Worm (Caenorhabditis elegans): ENCODE results near the gene Y39B6A.37.
A peak's percentile ranks its signal among the peaks of the same experiment; 100 is the strongest.

Gene Y39B6A.37

DNA sequence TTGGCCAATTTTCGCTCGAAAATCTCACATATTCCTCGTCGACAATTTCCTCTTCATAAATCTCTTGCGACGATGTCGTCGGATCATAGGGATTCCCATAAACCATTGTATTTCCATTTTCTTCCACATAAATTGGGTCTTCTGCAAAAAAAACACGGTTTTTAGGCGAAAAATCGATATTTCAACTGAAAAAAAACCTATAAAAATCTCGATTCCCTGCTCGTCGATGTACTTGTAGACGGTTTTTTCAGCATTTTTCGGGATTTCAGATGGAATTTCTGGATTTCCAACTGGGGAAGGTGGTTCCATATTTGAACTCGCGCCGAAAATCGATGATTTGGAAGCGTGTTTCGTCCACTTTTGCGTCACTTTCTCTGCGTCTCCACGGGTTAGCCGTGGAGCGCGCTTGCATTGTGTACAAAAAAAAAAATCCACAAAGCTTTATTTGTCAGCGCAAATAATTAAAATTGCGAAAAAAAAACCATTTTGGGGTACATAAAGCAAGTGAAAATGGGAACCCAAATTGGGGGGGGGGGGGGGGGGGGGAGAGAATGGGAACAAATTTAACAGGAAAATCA, 23.1 kb upstream of the Y39B6A.37 start, which contains the start of gene Y39B6A.43 (continued):
- TF ChIP-seq D1046.2 (GFP tag; IDR thresholded peaks at IDR 0.05) (peak; percentile 82; the same call in 1 of the 2 replicates), pqm-1 (tag; optimal IDR thresholded peaks at IDR 0.05) (peak; percentile 11), dpl-1 (GFP tag; optimal IDR thresholded peaks at IDR 0.05) (peak; percentile 99), dve-1 (tag; optimal IDR thresholded peaks at IDR 0.05; ENCODE audit: insufficient read depth) (peak; percentile 99), ceh-20 (GFP tag; IDR thresholded peaks at IDR 0.05) (peak; percentile 96), hlh-11 (tag; optimal IDR thresholded peaks at IDR 0.05) (peak; percentile 94), hif-1 (tag; optimal IDR thresholded peaks at IDR 0.05) (peak; percentile 53 to 91), daf-16 (GFP tag; optimal IDR thresholded peaks at IDR 0.05) (peak; percentile 39 to 53), daf-16 (tag; optimal IDR thresholded peaks at IDR 0.05) (peak; percentile 91), dmd-8 (GFP tag; IDR thresholded peaks at IDR 0.05) (peak; percentile 80; the same call in 1 of the 2 replicates), snpc-1.2 (GFP tag; IDR thresholded peaks at IDR 0.05) (peak; percentile 86), madf-5 (GFP tag; IDR thresholded peaks at IDR 0.05) (peak; percentile 85 to 92), Y48G9A.11 (GFP tag; IDR thresholded peaks at IDR 0.05) (peak; percentile 94), skn-1 (tag; optimal IDR thresholded peaks at IDR 0.05) (peak; percentile 80), dmd-6 (GFP tag; IDR thresholded peaks at IDR 0.05) (peak; percentile 98), nhr-41 (GFP tag; IDR thresholded peaks at IDR 0.05) (peak; percentile 83), cey-2 (tag; optimal IDR thresholded peaks at IDR 0.05; ENCODE audit: borderline replicate concordance, insufficient read depth) (no peak), attf-4 (tag; optimal IDR thresholded peaks at IDR 0.05) (no peak), lin-29 (GFP tag; IDR thresholded peaks at IDR 0.05) (peak; percentile 96), ceh-82 (tag; optimal IDR thresholded peaks at IDR 0.05) (no peak), zip-11 (GFP tag; IDR thresholded peaks at IDR 0.05) (no peak), lim-7 (GFP tag; IDR thresholded peaks at IDR 0.05) (peak; percentile 41; the same call in 1 of the 2 replicates), F49E8.2 (tag; optimal IDR thresholded peaks at IDR 0.05; ENCODE audit: borderline replicate concordance) (peak; percentile 96), nhr-42 (GFP tag; IDR thresholded peaks at IDR 0.05) (peak; percentile 96), daf-8 (GFP tag; IDR thresholded peaks at IDR 0.05) (no peak), hmg-1.1 (GFP tag; IDR thresholded peaks at IDR 0.05) (peak; percentile 97), Y5F2A.4 (GFP tag; optimal IDR thresholded peaks at IDR 0.05) (peak; percentile 80), lir-3 (tag; optimal IDR thresholded peaks at IDR 0.05) (peak; percentile 24), php-3 (GFP tag; IDR thresholded peaks at IDR 0.05) (peak; percentile 81), gei-8 (GFP tag; optimal IDR thresholded peaks at IDR 0.05) (peak; percentile 24), daf-19 (GFP tag; conservative IDR thresholded peaks at IDR 0.05) (no peak), vab-7 (GFP tag; IDR thresholded peaks at IDR 0.05) (peak; percentile 83), T20F7.1 (GFP tag; optimal IDR thresholded peaks at IDR 0.05) (peak; percentile 91), jun-1 (tag; optimal IDR thresholded peaks at IDR 0.05) (peak; percentile 92), ctbp-1 (GFP tag; IDR thresholded peaks at IDR 0.05) (peak; percentile 95), saeg-2 (GFP tag; IDR thresholded peaks at IDR 0.05) (peak; percentile 92), zip-2 (tag; optimal IDR thresholded peaks at IDR 0.05) (peak; percentile 81), rbr-2 (tag; optimal IDR thresholded peaks at IDR 0.05) (peak; percentile 96), mdl-1 (tag; optimal IDR thresholded peaks at IDR 0.05) (peak in 1 of 2 experiments; percentile 58), ztf-11 (tag; optimal IDR thresholded peaks at IDR 0.05) (no peak), ZK337.2 (GFP tag; IDR thresholded peaks at IDR 0.05) (peak; percentile 84), aha-1 (tag) (peak; percentile 93), nhr-237 (tag; optimal IDR thresholded peaks at IDR 0.05) (peak; percentile 70), sdz-12 (GFP tag; optimal IDR thresholded peaks at IDR 0.05) (no peak), set-16 (GFP tag; IDR thresholded peaks at IDR 0.05) (peak; percentile 64), unc-39 (tag; optimal IDR thresholded peaks at IDR 0.05) (no peak), unc-62 (GFP tag; optimal IDR thresholded peaks at IDR 0.05 in 1 of 2) (peak in 1 of 2 experiments; percentile 99), unc-62 (tag; optimal IDR thresholded peaks at IDR 0.05) (no peak), snpc-4 (tag; optimal IDR thresholded peaks at IDR 0.05) (no peak), F26F4.8 (GFP tag; conservative IDR thresholded peaks at IDR 0.05) (no peak), tag-97 (GFP tag; IDR thresholded peaks at IDR 0.05) (0 out of 2 replicates have a peak, but pooled peaks have one; percentile 28)

Data from whole organism, L4 larva.